Fruit fly (Drosophila melanogaster): ENCODE data around the gene rtp.

dm6 chr3R:5270806-5271205 is 33.7 kb upstream of the rtp start:
- TF ChIP-seq usp (GFP tag; optimal IDR thresholded peaks at IDR 0.05) (no peak), psq (optimal IDR thresholded peaks at IDR 0.05) (no peak), Dll (optimal IDR thresholded peaks at IDR 0.05) (no peak), EcR (GFP tag; optimal IDR thresholded peaks at IDR 0.05) (no peak), CG8478 (optimal IDR thresholded peaks at IDR 0.05) (no peak), pan (optimal IDR thresholded peaks at IDR 0.05) (no peak)
